Worm (Caenorhabditis elegans) whole organism, young adult: ENCODE measurements around the gene mca-2.

Experiments
- ceh-27 ChIP-seq: fragments of 200-800 bp; sonication (Bioruptor generic); optimal IDR thresholded peaks from 2 replicates; lab custom pipeline; 2018; ENCODE audit warnings: mild to moderate bottlenecking, missing genetic modification characterization, moderate library complexity, missing compliant biosample characterization
- him-1 ChIP-seq: sonication (generic microtip); optimal IDR thresholded peaks from 2 replicates; lab custom pipeline; 2016; ENCODE audit warnings: missing genotype, missing genetic modification reagents, missing genetic modification characterization, missing compliant biosample characterization
- lin-35 ChIP-seq, 3 experiments: fragments of 150-350 bp in 2 of 3; sonication (generic microtip) in 1 of 3; optimal IDR thresholded peaks; 2 replicates each; lab custom pipeline; 2014 to 2018; ENCODE audit warnings: missing biosample characterization in 3 of 3, missing genetic modification characterization in 3 of 3, missing genetic modification reagents in 3 of 3
- mes-4 ChIP-seq: sonication (generic microtip); optimal IDR thresholded peaks from 2 replicates; lab custom pipeline; 2016; ENCODE audit warnings: missing genotype, missing genetic modification characterization, missing compliant biosample characterization
- nhr-90 ChIP-seq: sonication (generic microtip); optimal IDR thresholded peaks from 2 replicates; lab custom pipeline; 2016; ENCODE audit warnings: missing genotype, mild to moderate bottlenecking, missing genetic modification characterization, missing compliant biosample characterization
- snpc-4 ChIP-seq, 5 experiments: fragments of 150-350 bp in 1 of 5; sonication (generic microtip) in 4 of 5; optimal IDR thresholded peaks; 2 replicates each; lab custom pipeline; 2014 to 2018; ENCODE audit warnings: missing genetic modification characterization in 5 of 5, missing biosample characterization in 3 of 5, antibody characterized with exemption in 2 of 5, mild to moderate bottlenecking in 2 of 5, missing compliant biosample characterization in 2 of 5, missing genotype in 2 of 5, moderate library complexity in 2 of 5, missing genetic modification reagents in 1 of 5
- unc-130 ChIP-seq: sonication (generic microtip); optimal IDR thresholded peaks from 2 replicates; lab custom pipeline; 2016; ENCODE audit warnings: missing genetic modification reagents, missing genetic modification characterization, missing compliant biosample characterization

ce11 chrIV:2052337-2052736 lies 31.5 kb upstream of the mca-2 start:
- TF ChIP-seq him-1 (tag; lab: Kevin White, UChicago) = no peak
- TF ChIP-seq mes-4 (tag; lab: Kevin White, UChicago) = no peak
- TF ChIP-seq snpc-4 (GFP tag; optimal IDR thresholded peaks at IDR 0.05; lab: Kevin White, UChicago) = no peak
- TF ChIP-seq snpc-4 (tag; optimal IDR thresholded peaks at IDR 0.05; lab: Kevin White, UChicago) = no peak
- no peak for TF ChIP-seq unc-130 (GFP tag; lab: Kevin White, UChicago)
- peak in 1 of 3 experiments; percentile 34 for TF ChIP-seq lin-35 (GFP tag; optimal IDR thresholded peaks at IDR 0.05; lab: Kevin White, UChicago)
- no peak for TF ChIP-seq nhr-90 (tag; lab: Kevin White, UChicago)
- no peak for TF ChIP-seq ceh-27 (GFP tag; lab: Kevin White, UChicago)
